Fruit fly (Drosophila melanogaster) whole organism, adult: ENCODE measurements around the gene CG34248.
A peak's percentile ranks its signal among the peaks of the same experiment; 100 is the strongest.

ENCODE experiments used
- CG11617 ChIP-seq: fragments of 200-800 bp; sonication (Bioruptor generic); optimal IDR thresholded peaks from 2 replicates; lab custom pipeline; 2017; ENCODE audit warnings: mild to moderate bottlenecking, missing biosample characterization, missing genetic modification reagents, missing genetic modification characterization
- CG12768 ChIP-seq: fragments of 200-800 bp; sonication (Bioruptor generic); optimal IDR thresholded peaks from 2 replicates; lab custom pipeline; 2017; ENCODE audit warnings: missing biosample characterization, missing genetic modification characterization, mild to moderate bottlenecking, moderate library complexity, missing genetic modification reagents
- CG14711 ChIP-seq: fragments of 200-800 bp; sonication (Bioruptor generic); optimal IDR thresholded peaks from 2 replicates; lab custom pipeline; 2018; ENCODE audit warnings: missing biosample characterization, mild to moderate bottlenecking, missing genetic modification characterization, moderate library complexity
- CG1620 ChIP-seq: fragments of 200-800 bp; sonication (Bioruptor generic); optimal IDR thresholded peaks from 2 replicates; lab custom pipeline; 2016; ENCODE audit warnings: missing biosample characterization, missing genetic modification characterization
- CG33017 ChIP-seq: fragments of 200-800 bp; sonication (Bioruptor generic); optimal IDR thresholded peaks from 2 replicates; lab custom pipeline; 2018; ENCODE audit warnings: missing biosample characterization, mild to moderate bottlenecking, missing genetic modification characterization, moderate library complexity
- CG5204 ChIP-seq: fragments of 200-800 bp; sonication (Bioruptor generic); optimal IDR thresholded peaks from 2 replicates; lab custom pipeline; 2016; ENCODE audit warnings: missing biosample characterization, missing genetic modification characterization
- CG7045 ChIP-seq: fragments of 200-800 bp; sonication (Bioruptor generic); optimal IDR thresholded peaks from 2 replicates; lab custom pipeline; 2017; ENCODE audit warnings: missing biosample characterization, mild to moderate bottlenecking, missing genetic modification characterization
- CG7101 ChIP-seq: fragments of 200-800 bp; sonication (Bioruptor generic); optimal IDR thresholded peaks from 2 replicates; lab custom pipeline; 2018; ENCODE audit warnings: missing biosample characterization, mild to moderate bottlenecking, missing genetic modification characterization, moderate library complexity
- Clk ChIP-seq: fragments of 200-800 bp; sonication (Bioruptor generic); optimal IDR thresholded peaks from 2 replicates; lab custom pipeline; 2017; ENCODE audit warnings: missing biosample characterization, missing genetic modification characterization
- Crg-1 ChIP-seq: fragments of 200-800 bp; sonication (Bioruptor generic); optimal IDR thresholded peaks from 2 replicates; lab custom pipeline; 2016; ENCODE audit warnings: missing biosample characterization, missing genetic modification characterization
- Hr96 ChIP-seq: fragments of 200-800 bp; sonication (Bioruptor generic); optimal IDR thresholded peaks from 2 replicates; lab custom pipeline; 2016; ENCODE audit warnings: missing biosample characterization, missing genetic modification characterization
- Mnt ChIP-seq: fragments of 200-800 bp; sonication (Bioruptor generic); optimal IDR thresholded peaks from 2 replicates; lab custom pipeline; 2016; ENCODE audit warnings: missing biosample characterization, mild to moderate bottlenecking, missing genetic modification characterization
- bab1 ChIP-seq: fragments of 200-800 bp; sonication (Bioruptor generic); optimal IDR thresholded peaks from 3 replicates; lab custom pipeline; 2019; ENCODE audit warnings: missing biosample characterization, mild to moderate bottlenecking, missing genetic modification characterization, moderate library complexity
- cic ChIP-seq: fragments of 200-800 bp; sonication (Bioruptor generic); optimal IDR thresholded peaks from 2 replicates; lab custom pipeline; 2017; ENCODE audit warnings: missing biosample characterization, mild to moderate bottlenecking, missing genetic modification characterization, moderate library complexity
- cnc ChIP-seq, 2 experiments: fragments of >200 bp; optimal IDR thresholded peaks; 2 replicates each; lab custom pipeline; 2017
- kay ChIP-seq: fragments of 200-800 bp; sonication (Bioruptor generic); peaks from one replicate; lab custom pipeline; 2016; ENCODE audit warnings: missing biosample characterization, missing genetic modification characterization, borderline replicate concordance
- ovo ChIP-seq: fragments of 200-800 bp; sonication (Bioruptor generic); optimal IDR thresholded peaks from 2 replicates; lab custom pipeline; 2016; ENCODE audit warnings: missing biosample characterization, missing genetic modification characterization
- pad ChIP-seq: fragments of 200-800 bp; sonication (Bioruptor generic); optimal IDR thresholded peaks from 3 replicates; lab custom pipeline; 2017; ENCODE audit warnings: missing biosample characterization, missing genetic modification characterization, mild to moderate bottlenecking, moderate library complexity, missing genetic modification reagents
- tj ChIP-seq: fragments of 200-800 bp; sonication (Bioruptor generic); optimal IDR thresholded peaks from 3 replicates; lab custom pipeline; 2017; ENCODE audit warnings: missing biosample characterization, mild to moderate bottlenecking, missing genetic modification characterization, moderate library complexity
- toe ChIP-seq: fragments of 200-800 bp; sonication (Bioruptor generic); optimal IDR thresholded peaks from 2 replicates; lab custom pipeline; 2016; ENCODE audit warnings: missing biosample characterization, missing genetic modification characterization

The CG34248 gene

DNA sequence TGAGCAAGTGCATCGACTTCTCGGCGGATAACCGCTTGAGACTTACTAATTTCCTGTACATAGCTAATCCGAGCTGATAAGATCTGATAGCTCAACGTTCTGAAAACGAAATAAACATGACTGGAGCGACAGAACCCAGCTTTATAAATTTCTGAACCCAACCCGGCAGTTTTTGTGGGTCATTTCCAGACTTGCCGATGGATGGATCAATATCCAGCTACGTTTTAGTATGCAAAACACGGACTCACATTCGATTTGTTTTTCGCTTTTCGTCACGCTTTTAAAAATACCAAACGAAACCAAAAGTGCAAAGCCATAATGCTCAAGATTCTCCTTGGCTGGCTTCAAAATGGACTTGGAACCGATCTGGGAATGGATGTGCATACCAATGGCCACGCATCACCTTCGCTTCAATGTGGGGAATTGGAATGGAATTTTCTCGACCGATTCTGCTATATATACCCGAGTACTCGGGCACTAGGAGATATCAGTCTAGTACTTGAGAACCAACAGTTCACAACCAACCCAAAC lies at the start of gene CG34248, which contains the start of gene CG13067:
CG34248 (minus strand) TSS at position 101 of the 531 bp plus-strand sequence.
CG13067 (plus strand) TSS at position 481 of the 531 bp plus-strand sequence.
- TF ChIP-seq bab1 (GFP tag; lab: Kevin White, UChicago) = no peak
- TF ChIP-seq ovo (GFP tag; lab: Kevin White, UChicago) = no peak
- TF ChIP-seq toe (GFP tag; lab: Kevin White, UChicago) = no peak
- no peak for TF ChIP-seq Clk (GFP tag; lab: Kevin White, UChicago)
- TF ChIP-seq pad (GFP tag; lab: Kevin White, UChicago) = no peak
- TF ChIP-seq Hr96 (GFP tag; lab: Kevin White, UChicago) = no peak
- no peak for TF ChIP-seq CG33017 (tag; lab: Kevin White, UChicago)
- TF ChIP-seq kay (GFP tag; lab: Kevin White, UChicago) = no peak
- TF ChIP-seq Crg-1 = no peak
- no peak for TF ChIP-seq cnc (optimal IDR thresholded peaks at IDR 0.05; lab: Kevin White, UChicago)
- no peak for TF ChIP-seq Mnt (GFP tag; lab: Kevin White, UChicago)
- no peak for TF ChIP-seq tj (GFP tag; lab: Kevin White, UChicago)
- TF ChIP-seq cic (GFP tag; lab: Kevin White, UChicago) = no peak
- no peak for TF ChIP-seq CG5204 (GFP tag; lab: Kevin White, UChicago)
- no peak for TF ChIP-seq CG7045
- TF ChIP-seq CG1620 (GFP tag; lab: Kevin White, UChicago) = no peak
- TF ChIP-seq CG14711 (tag; lab: Kevin White, UChicago) = no peak
- TF ChIP-seq CG12768 (GFP tag; lab: Kevin White, UChicago) = no peak
- TF ChIP-seq CG11617 (GFP tag; lab: Kevin White, UChicago) = no peak
- TF ChIP-seq CG7101 = no peak

DNA sequence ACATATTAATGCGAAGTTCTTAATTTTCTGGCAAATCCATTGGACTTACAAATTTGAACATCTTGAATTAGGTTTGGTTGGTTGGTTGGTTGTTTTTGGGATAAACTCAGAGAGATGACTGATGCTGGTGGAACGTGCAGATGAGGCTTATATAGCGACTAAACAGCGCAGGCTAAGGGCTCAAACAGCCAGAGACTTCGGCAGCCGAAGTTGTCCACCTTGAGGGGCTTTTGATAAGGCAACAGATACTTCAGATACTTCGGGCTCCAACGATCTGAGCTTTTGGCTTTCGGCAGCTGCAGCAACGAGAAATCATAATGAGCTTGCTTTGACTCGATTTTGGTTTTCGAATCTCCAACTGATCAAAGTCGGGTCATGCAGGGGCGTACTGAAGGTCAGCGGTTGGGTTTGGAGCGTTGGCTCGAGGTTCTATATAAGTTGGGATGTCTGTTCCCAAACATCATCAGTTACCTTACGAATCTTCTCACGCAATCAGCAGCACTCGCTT lies 48.8 kb upstream of the CG34248 start, which contains the start of the genes CG13041 and CG13060:
CG13041 (minus strand) TSS at position 128 of the 508 bp plus-strand sequence.
CG13060 (plus strand) TSS at position 458 of the 508 bp plus-strand sequence.
- TF ChIP-seq CG12768 (GFP tag; lab: Kevin White, UChicago) (no peak), CG1620 (GFP tag; lab: Kevin White, UChicago) (no peak), CG14711 (tag; lab: Kevin White, UChicago) (no peak), Crg-1 (no peak), tj (GFP tag; lab: Kevin White, UChicago) (no peak), cnc (optimal IDR thresholded peaks at IDR 0.05; lab: Kevin White, UChicago) (no peak), Hr96 (GFP tag; lab: Kevin White, UChicago) (no peak)

DNA sequence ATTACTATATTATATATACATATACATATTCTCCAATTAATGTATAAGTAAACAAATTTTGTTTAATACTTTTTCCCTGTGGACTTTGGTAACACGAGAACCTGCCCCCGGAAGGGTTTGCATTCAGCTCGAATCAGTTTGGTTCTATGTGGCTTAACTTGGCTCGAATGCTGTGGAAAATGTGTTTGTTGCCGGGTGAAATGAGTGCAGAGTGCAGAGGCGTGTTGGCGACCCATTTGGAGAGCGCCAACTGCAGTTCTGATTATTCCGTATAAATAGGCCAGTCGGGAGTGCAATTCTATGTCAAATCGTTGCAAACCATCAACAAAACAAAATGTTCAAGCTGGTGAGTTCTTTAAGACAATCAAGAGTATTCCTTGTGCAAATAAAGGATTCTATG lies 47.0 kb upstream of the CG34248 start, which contains the start of gene Nplp3:
Nplp3 (plus strand) TSS at position 301 of the 400 bp plus-strand sequence.
- TF ChIP-seq kay (GFP tag; lab: Kevin White, UChicago) (no peak), Clk (GFP tag; lab: Kevin White, UChicago) (no peak), pad (GFP tag; lab: Kevin White, UChicago) (no peak), ovo (GFP tag; lab: Kevin White, UChicago) (no peak), cnc (optimal IDR thresholded peaks at IDR 0.05; lab: Kevin White, UChicago) (no peak), CG11617 (GFP tag; lab: Kevin White, UChicago) (no peak), CG33017 (tag; lab: Kevin White, UChicago) (no peak), Hr96 (GFP tag; lab: Kevin White, UChicago) (no peak), CG5204 (GFP tag; lab: Kevin White, UChicago) (no peak), Crg-1 (no peak), CG14711 (tag; lab: Kevin White, UChicago) (no peak), CG7101 (no peak), CG7045 (no peak), toe (GFP tag; lab: Kevin White, UChicago) (no peak), cic (GFP tag; lab: Kevin White, UChicago) (no peak), tj (GFP tag; lab: Kevin White, UChicago) (no peak), bab1 (GFP tag; lab: Kevin White, UChicago) (no peak), Mnt (GFP tag; lab: Kevin White, UChicago) (no peak)

dm6 chr3L:16313985-16314384 lies 43.3 kb upstream of the CG34248 start, which contains the start of gene CG13062:
CG13062 (plus strand) TSS chr3L:16314285.
- TF ChIP-seq CG12768 (GFP tag; lab: Kevin White, UChicago) (no peak), kay (GFP tag; lab: Kevin White, UChicago) (no peak), pad (GFP tag; lab: Kevin White, UChicago) (no peak), cnc (optimal IDR thresholded peaks at IDR 0.05; lab: Kevin White, UChicago) (no peak), ovo (GFP tag; lab: Kevin White, UChicago) (no peak), CG7101 (no peak), cic (GFP tag; lab: Kevin White, UChicago) (no peak)

DNA sequence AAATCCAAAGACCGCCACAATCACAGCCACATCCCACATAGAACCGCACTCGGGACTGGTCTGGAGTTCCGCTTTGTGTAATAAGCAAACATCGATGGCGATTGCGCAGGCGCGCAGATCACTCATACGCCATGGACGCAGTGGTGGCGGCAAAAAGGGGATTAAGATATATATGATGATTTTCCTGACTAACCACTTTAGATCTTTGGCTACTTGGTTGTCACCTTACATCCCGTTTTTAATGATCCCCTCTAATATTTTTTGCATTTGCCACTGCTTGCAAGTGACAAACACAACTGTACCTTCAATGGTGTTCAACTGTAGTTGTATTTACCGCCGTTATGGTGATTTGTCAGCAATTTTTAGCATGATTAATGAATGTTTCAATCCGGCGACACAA lies 39.3 kb upstream of the CG34248 start:
- TF ChIP-seq CG1620 (GFP tag; lab: Kevin White, UChicago) (no peak), cic (GFP tag; lab: Kevin White, UChicago) (no peak), CG5204 (GFP tag; lab: Kevin White, UChicago) (peak; percentile 32)

DNA sequence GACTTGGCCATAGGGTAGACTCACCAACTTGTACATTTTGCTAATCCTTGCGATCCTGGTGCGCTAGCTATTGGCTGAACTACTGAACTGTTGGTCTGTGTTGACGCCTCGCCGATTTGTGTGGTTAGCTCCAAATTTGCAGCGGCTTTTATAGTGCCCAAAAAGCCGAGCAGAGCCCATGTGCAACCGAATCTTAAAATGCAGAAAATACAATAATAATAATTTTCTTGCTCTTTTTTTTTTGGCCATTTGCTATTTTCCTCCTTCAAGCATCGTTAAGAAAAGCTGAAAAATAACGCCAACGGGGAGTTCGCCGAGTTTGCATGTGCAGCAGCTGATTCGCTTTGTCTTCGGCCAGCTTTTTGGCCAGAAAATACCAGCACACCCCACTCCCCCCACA lies 37.7 kb upstream of the CG34248 start, which contains the start of gene CG13042:
CG13042 (minus strand) TSS at position 101 of the 400 bp plus-strand sequence.
- no peak for TF ChIP-seq Clk (GFP tag; lab: Kevin White, UChicago)
- TF ChIP-seq ovo (GFP tag; lab: Kevin White, UChicago) = no peak
- TF ChIP-seq CG14711 (tag; lab: Kevin White, UChicago) = no peak
- TF ChIP-seq CG12768 (GFP tag; lab: Kevin White, UChicago) = no peak
- no peak for TF ChIP-seq kay (GFP tag; lab: Kevin White, UChicago)
- no peak for TF ChIP-seq Crg-1
- no peak for TF ChIP-seq pad (GFP tag; lab: Kevin White, UChicago)
- no peak for TF ChIP-seq bab1 (GFP tag; lab: Kevin White, UChicago)
- no peak for TF ChIP-seq CG33017 (tag; lab: Kevin White, UChicago)
- TF ChIP-seq cic (GFP tag; lab: Kevin White, UChicago) = no peak
- no peak for TF ChIP-seq CG11617 (GFP tag; lab: Kevin White, UChicago)
- TF ChIP-seq CG7101 = no peak
- TF ChIP-seq CG7045 = no peak
- no peak for TF ChIP-seq CG5204 (GFP tag; lab: Kevin White, UChicago)
- TF ChIP-seq cnc (optimal IDR thresholded peaks at IDR 0.05; lab: Kevin White, UChicago) = no peak
- no peak for TF ChIP-seq toe (GFP tag; lab: Kevin White, UChicago)
- no peak for TF ChIP-seq Mnt (GFP tag; lab: Kevin White, UChicago)
- TF ChIP-seq Hr96 (GFP tag; lab: Kevin White, UChicago) = no peak
- no peak for TF ChIP-seq tj (GFP tag; lab: Kevin White, UChicago)
